Worm (Caenorhabditis elegans) whole organism, L4/young adult: ENCODE measurements around the gene kin-30.

Source experiments
- dao-5 ChIP-seq: sonication (generic microtip); optimal IDR thresholded peaks from 2 replicates; lab custom pipeline; 2016; ENCODE audit warnings: missing genotype, missing genetic modification characterization, moderate library complexity, missing compliant biosample characterization
- him-1 ChIP-seq: sonication (generic microtip); optimal IDR thresholded peaks from 2 replicates; lab custom pipeline; 2016; ENCODE audit warnings: missing genotype, missing genetic modification reagents, missing genetic modification characterization, missing compliant biosample characterization

DNA sequence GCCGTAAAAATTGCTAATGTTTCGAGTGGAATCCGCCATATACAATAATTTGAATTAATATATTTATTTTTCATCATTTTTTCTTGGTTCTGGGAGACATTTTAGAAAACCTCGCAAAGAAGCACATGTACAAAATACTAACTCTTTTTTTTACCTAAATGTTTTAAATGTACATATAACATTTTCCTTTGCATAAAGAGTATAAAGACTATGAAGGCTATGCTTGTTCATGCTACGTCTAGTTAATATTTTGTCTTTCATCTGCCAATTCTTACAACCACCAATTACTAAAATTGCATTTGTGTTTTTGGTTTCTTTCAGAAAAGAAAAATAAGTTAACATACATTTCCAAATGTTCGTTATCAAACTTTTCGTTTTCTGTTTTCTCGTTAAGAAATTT lies 23.2 kb upstream of the kin-30 start, which contains the start of gene irld-25:
- TF ChIP-seq him-1 (tag; lab: Kevin White, UChicago) (no peak), dao-5 (tag; lab: Kevin White, UChicago) (no peak)
